Fruit fly (Drosophila melanogaster): ENCODE data around the gene LeuRS-m.

The LeuRS-m gene

DNA sequence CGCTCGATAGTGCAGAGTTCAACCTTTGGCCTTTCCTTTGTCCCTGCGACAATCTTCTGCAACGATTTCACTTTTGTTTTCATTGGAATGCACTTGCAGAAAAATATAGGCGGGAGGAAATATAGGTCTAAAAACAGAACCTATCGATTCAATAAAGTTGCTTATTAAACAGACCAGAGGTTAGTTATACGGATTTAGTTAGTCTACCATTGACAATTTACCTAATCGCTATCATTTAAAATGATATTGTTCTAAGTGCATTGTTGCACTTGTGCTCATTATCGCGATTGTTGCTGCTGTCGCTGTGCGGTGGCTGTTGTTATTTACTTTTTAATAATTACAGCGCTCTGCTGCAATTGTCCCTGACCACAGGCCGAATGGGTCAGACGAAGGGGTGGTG, 10.7 kb downstream of the LeuRS-m start (continued):
- TF ChIP-seq Sox14 (GFP tag; optimal IDR thresholded peaks at IDR 0.05) (peak; percentile 83), CG8119 (GFP tag; IDR thresholded peaks at IDR 0.05) (peak; percentile 65), CG4318 (GFP tag; optimal IDR thresholded peaks at IDR 0.05) (peak; percentile 63), Hr4 (GFP tag; optimal IDR thresholded peaks at IDR 0.05) (peak; percentile 65), CG31627 (GFP tag; optimal IDR thresholded peaks at IDR 0.05) (peak; percentile 47), Blimp-1 (GFP tag; optimal IDR thresholded peaks at IDR 0.05) (no peak), CG1621 (tag; optimal IDR thresholded peaks at IDR 0.05) (peak; percentile 86), Ets96B (tag; optimal IDR thresholded peaks at IDR 0.05) (peak; percentile 87), CG10631 (GFP tag; optimal IDR thresholded peaks at IDR 0.05) (peak; percentile 61), fkh (GFP tag; optimal IDR thresholded peaks at IDR 0.05) (no peak), CG15336 (GFP tag; IDR thresholded peaks at IDR 0.05) (peak; percentile 58), svp (GFP tag) (peak; percentile 89), CG6276 (GFP tag; optimal IDR thresholded peaks at IDR 0.05) (peak; percentile 55), CG32006 (GFP tag; optimal IDR thresholded peaks at IDR 0.05) (peak; percentile 75), fd85E (GFP tag; optimal IDR thresholded peaks at IDR 0.05) (peak; percentile 27), eg (GFP tag; IDR thresholded peaks at IDR 0.05) (peak; percentile 72), CG11902 (GFP tag; optimal IDR thresholded peaks at IDR 0.05) (peak; percentile 55), dac (GFP tag; optimal IDR thresholded peaks at IDR 0.05) (peak; percentile 7), CG3919 (GFP tag; optimal IDR thresholded peaks at IDR 0.05) (peak; percentile 78)

DNA sequence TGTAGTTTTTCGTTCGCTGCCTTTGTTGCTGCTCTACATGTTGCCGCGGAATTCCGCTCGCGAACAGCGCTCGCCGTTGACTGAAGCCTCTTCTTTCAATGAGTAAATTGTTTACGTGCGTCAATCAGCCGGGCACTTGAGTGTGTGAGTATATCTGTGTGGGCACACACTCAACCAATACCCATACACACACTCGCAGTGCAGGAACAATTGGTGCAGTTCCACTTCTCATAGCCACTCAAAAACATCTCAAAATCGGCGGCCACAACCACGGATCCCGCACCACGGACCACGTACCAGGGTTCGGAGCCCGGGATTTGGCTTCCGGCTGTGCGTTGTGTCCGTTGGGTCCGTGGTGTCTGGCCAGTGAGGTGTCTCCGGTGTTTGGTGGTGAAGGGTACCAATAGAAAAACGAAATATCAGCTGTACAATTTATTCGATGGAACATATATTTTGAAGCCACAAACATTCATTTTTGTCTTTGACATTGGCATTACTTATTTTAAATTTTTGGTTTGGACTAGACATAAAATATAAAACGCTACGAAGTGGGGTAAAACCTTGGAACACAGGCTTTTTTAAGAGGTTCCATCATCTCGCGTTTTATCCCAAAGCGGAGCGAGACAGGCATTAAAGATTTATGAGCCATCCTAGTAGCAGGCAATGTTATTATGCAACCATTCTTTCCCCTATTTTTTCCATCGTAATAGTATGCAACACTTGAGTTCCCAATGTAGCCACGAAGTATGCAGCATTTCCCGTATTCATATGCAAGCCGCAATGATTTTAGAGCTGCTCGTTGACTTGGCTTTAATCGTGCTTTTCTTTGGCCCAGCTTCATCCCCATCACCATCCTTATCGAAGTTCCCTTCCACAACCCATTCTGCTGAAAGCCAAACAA, 14.6 kb downstream of the LeuRS-m start, which contains the start of gene CG13707:
Gene CG13707, minus strand, starts transcription at position 70 of the 901 bp plus-strand sequence.
- TF ChIP-seq CG16779 (tag; optimal IDR thresholded peaks at IDR 0.05) (no peak), ss (GFP tag; optimal IDR thresholded peaks at IDR 0.05) (peak in 1 of 2 experiments; percentile 4), svp (GFP tag) (peak; percentile 58), CG3919 (GFP tag; optimal IDR thresholded peaks at IDR 0.05) (peak; percentile 4), Eip78C (GFP tag) (peak; percentile 56), CG6854 (GFP tag; optimal IDR thresholded peaks at IDR 0.05) (peak; percentile 18), eg (GFP tag; IDR thresholded peaks at IDR 0.05) (peak; percentile 32; the same call in 1 of the 3 replicates), Ets21C (GFP tag; optimal IDR thresholded peaks at IDR 0.05) (no peak)

DNA sequence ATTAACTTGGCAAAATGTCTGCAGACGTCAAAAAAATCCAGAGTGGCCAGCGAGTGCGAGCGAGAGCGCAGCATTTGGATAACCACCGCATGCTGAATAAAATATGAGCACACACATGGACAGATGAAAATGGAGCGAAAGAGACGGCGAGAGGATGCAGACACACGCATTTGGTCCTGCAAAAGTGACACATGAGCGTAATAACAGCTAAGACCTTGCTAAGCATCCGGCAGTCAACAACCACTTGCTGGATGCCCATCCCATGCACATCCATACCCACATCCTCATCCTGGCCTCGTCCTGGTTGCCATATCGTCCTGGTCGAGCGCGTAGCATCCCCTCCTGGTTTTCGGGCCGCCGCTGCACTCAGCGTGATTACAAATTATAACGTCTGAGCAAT, 17.1 kb downstream of the LeuRS-m start:
- no peak for TF ChIP-seq CG16779 (tag; optimal IDR thresholded peaks at IDR 0.05)

DNA sequence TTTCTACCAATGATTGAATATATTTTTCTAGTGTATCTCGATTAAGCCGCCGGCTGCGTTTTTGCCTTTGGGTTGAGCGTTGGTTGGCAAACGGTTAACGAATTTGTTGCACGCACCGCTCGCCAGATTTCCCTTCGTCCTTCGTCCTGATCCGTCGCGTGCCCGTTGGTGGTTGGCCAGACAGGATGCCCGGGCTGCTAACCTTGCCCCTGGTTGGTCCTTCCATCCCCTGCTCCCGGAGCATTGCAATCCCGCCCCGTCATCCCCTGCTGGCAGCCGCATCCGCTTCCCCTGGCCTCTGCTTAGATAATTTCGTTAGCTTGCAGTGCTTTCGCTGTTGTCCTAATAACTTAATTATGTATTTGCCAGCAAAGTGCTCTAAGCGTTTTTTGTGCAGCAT, 17.8 kb downstream of the LeuRS-m start:
- no peak for TF ChIP-seq Hr4 (GFP tag; optimal IDR thresholded peaks at IDR 0.05)
- TF ChIP-seq CG8632 (GFP tag; optimal IDR thresholded peaks at IDR 0.05), result no peak
- TF ChIP-seq Eip78C (GFP tag), result no peak
- TF ChIP-seq lz (GFP tag; optimal IDR thresholded peaks at IDR 0.05), result no peak
- TF ChIP-seq topi (GFP tag; optimal IDR thresholded peaks at IDR 0.05), result no peak
- TF ChIP-seq vri (GFP tag; optimal IDR thresholded peaks at IDR 0.05), result no peak
- TF ChIP-seq Lpt (GFP tag; optimal IDR thresholded peaks at IDR 0.05), result no peak
- no peak for TF ChIP-seq Eip75B (GFP tag; optimal IDR thresholded peaks at IDR 0.05)
- TF ChIP-seq Ets21C (GFP tag; optimal IDR thresholded peaks at IDR 0.05), result no peak
- no peak for TF ChIP-seq CG6276 (GFP tag; optimal IDR thresholded peaks at IDR 0.05)
- TF ChIP-seq pdm3 (GFP tag; optimal IDR thresholded peaks at IDR 0.05), result no peak
- TF ChIP-seq Eip93F (GFP tag; optimal IDR thresholded peaks at IDR 0.05), result no peak
- TF ChIP-seq Sox15 (GFP tag; optimal IDR thresholded peaks at IDR 0.05), result no peak
- TF ChIP-seq CG6808 (GFP tag; optimal IDR thresholded peaks at IDR 0.05), result no peak
